Fruit fly (Drosophila melanogaster) whole organism, adult: ENCODE measurements around the gene GlyRS.

Experiments used
- CG11617 ChIP-seq: fragments of 200-800 bp; sonication (Bioruptor generic); optimal IDR thresholded peaks from 2 replicates; lab custom pipeline; 2017; ENCODE audit warnings: mild to moderate bottlenecking, missing biosample characterization, missing genetic modification reagents, missing genetic modification characterization
- CG12768 ChIP-seq: fragments of 200-800 bp; sonication (Bioruptor generic); optimal IDR thresholded peaks from 2 replicates; lab custom pipeline; 2017; ENCODE audit warnings: missing biosample characterization, missing genetic modification characterization, mild to moderate bottlenecking, moderate library complexity, missing genetic modification reagents
- CG14711 ChIP-seq: fragments of 200-800 bp; sonication (Bioruptor generic); optimal IDR thresholded peaks from 2 replicates; lab custom pipeline; 2018; ENCODE audit warnings: missing biosample characterization, mild to moderate bottlenecking, missing genetic modification characterization, moderate library complexity
- CG1620 ChIP-seq: fragments of 200-800 bp; sonication (Bioruptor generic); optimal IDR thresholded peaks from 2 replicates; lab custom pipeline; 2016; ENCODE audit warnings: missing biosample characterization, missing genetic modification characterization
- CG33017 ChIP-seq: fragments of 200-800 bp; sonication (Bioruptor generic); optimal IDR thresholded peaks from 2 replicates; lab custom pipeline; 2018; ENCODE audit warnings: missing biosample characterization, mild to moderate bottlenecking, missing genetic modification characterization, moderate library complexity
- CG5204 ChIP-seq: fragments of 200-800 bp; sonication (Bioruptor generic); optimal IDR thresholded peaks from 2 replicates; lab custom pipeline; 2016; ENCODE audit warnings: missing biosample characterization, missing genetic modification characterization
- CG7045 ChIP-seq: fragments of 200-800 bp; sonication (Bioruptor generic); optimal IDR thresholded peaks from 2 replicates; lab custom pipeline; 2017; ENCODE audit warnings: missing biosample characterization, mild to moderate bottlenecking, missing genetic modification characterization
- CG7101 ChIP-seq: fragments of 200-800 bp; sonication (Bioruptor generic); optimal IDR thresholded peaks from 2 replicates; lab custom pipeline; 2018; ENCODE audit warnings: missing biosample characterization, mild to moderate bottlenecking, missing genetic modification characterization, moderate library complexity
- Clk ChIP-seq: fragments of 200-800 bp; sonication (Bioruptor generic); optimal IDR thresholded peaks from 2 replicates; lab custom pipeline; 2017; ENCODE audit warnings: missing biosample characterization, missing genetic modification characterization
- Crg-1 ChIP-seq: fragments of 200-800 bp; sonication (Bioruptor generic); optimal IDR thresholded peaks from 2 replicates; lab custom pipeline; 2016; ENCODE audit warnings: missing biosample characterization, missing genetic modification characterization
- Hr96 ChIP-seq: fragments of 200-800 bp; sonication (Bioruptor generic); optimal IDR thresholded peaks from 2 replicates; lab custom pipeline; 2016; ENCODE audit warnings: missing biosample characterization, missing genetic modification characterization
- Mnt ChIP-seq: fragments of 200-800 bp; sonication (Bioruptor generic); optimal IDR thresholded peaks from 2 replicates; lab custom pipeline; 2016; ENCODE audit warnings: missing biosample characterization, mild to moderate bottlenecking, missing genetic modification characterization
- bab1 ChIP-seq: fragments of 200-800 bp; sonication (Bioruptor generic); optimal IDR thresholded peaks from 3 replicates; lab custom pipeline; 2019; ENCODE audit warnings: missing biosample characterization, mild to moderate bottlenecking, missing genetic modification characterization, moderate library complexity
- cic ChIP-seq: fragments of 200-800 bp; sonication (Bioruptor generic); optimal IDR thresholded peaks from 2 replicates; lab custom pipeline; 2017; ENCODE audit warnings: missing biosample characterization, mild to moderate bottlenecking, missing genetic modification characterization, moderate library complexity
- cnc ChIP-seq, 2 experiments: fragments of >200 bp; optimal IDR thresholded peaks; 2 replicates each; lab custom pipeline; 2017
- kay ChIP-seq: fragments of 200-800 bp; sonication (Bioruptor generic); peaks from one replicate; lab custom pipeline; 2016; ENCODE audit warnings: missing biosample characterization, missing genetic modification characterization, borderline replicate concordance
- ovo ChIP-seq: fragments of 200-800 bp; sonication (Bioruptor generic); optimal IDR thresholded peaks from 2 replicates; lab custom pipeline; 2016; ENCODE audit warnings: missing biosample characterization, missing genetic modification characterization
- pad ChIP-seq: fragments of 200-800 bp; sonication (Bioruptor generic); optimal IDR thresholded peaks from 3 replicates; lab custom pipeline; 2017; ENCODE audit warnings: missing biosample characterization, missing genetic modification characterization, mild to moderate bottlenecking, moderate library complexity, missing genetic modification reagents
- tj ChIP-seq: fragments of 200-800 bp; sonication (Bioruptor generic); optimal IDR thresholded peaks from 3 replicates; lab custom pipeline; 2017; ENCODE audit warnings: missing biosample characterization, mild to moderate bottlenecking, missing genetic modification characterization, moderate library complexity
- toe ChIP-seq: fragments of 200-800 bp; sonication (Bioruptor generic); optimal IDR thresholded peaks from 2 replicates; lab custom pipeline; 2016; ENCODE audit warnings: missing biosample characterization, missing genetic modification characterization

Gene GlyRS

dm6 chr3L:15051325-15051724, 43.6 kb upstream of the GlyRS start, which contains the start of gene CG43679:
Gene CG43679, minus strand, starts transcription at chr3L:15051425.
- TF ChIP-seq cic (GFP tag; lab: Kevin White, UChicago), result no peak
- TF ChIP-seq CG33017 (tag; lab: Kevin White, UChicago), result no peak
- TF ChIP-seq tj (GFP tag; lab: Kevin White, UChicago), result no peak

- TF ChIP-seq CG12768 (GFP tag; lab: Kevin White, UChicago) (no peak), CG5204 (no peak), cic (GFP tag; lab: Kevin White, UChicago) (no peak), bab1 (GFP tag; lab: Kevin White, UChicago) (no peak), Crg-1 (no peak), CG1620 (GFP tag; lab: Kevin White, UChicago) (no peak), tj (GFP tag; lab: Kevin White, UChicago) (no peak), kay (GFP tag; lab: Kevin White, UChicago) (no peak), CG14711 (tag; lab: Kevin White, UChicago) (no peak), CG7101 (tag; lab: Kevin White, UChicago) (no peak), toe (GFP tag; lab: Kevin White, UChicago) (no peak), pad (no peak), ovo (GFP tag; lab: Kevin White, UChicago) (no peak), cnc (optimal IDR thresholded peaks at IDR 0.05; lab: Kevin White, UChicago) (no peak), Clk (GFP tag; lab: Kevin White, UChicago) (no peak), Mnt (no peak), Hr96 (GFP tag; lab: Kevin White, UChicago) (no peak), CG7045 (GFP tag; lab: Kevin White, UChicago) (no peak), CG33017 (tag; lab: Kevin White, UChicago) (no peak), CG11617 (GFP tag; lab: Kevin White, UChicago) (no peak)
Observed at dm6 chr3L:15052390-15052789, 42.6 kb upstream of the GlyRS start, which contains the start of gene CG13461. Gene CG13461, minus strand, starts transcription at chr3L:15052490.

DNA sequence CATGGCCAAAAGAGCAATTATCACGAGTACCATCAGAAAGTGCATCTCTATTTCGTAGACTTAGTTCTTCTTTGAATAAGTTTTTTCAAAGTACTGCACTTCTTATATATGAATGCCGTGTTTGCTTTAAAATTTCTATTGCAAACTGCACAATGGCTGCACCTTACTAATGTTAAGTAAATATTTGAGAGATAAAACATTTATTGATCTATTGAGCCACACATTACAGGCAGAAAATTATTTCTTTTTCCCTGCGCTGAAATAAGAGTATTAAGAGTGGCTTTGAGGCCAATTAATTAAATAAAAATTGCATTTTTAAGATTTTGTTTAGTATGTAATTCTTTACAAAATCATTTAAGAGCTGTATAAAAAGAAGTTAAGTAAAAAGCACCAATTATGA, 41.7 kb upstream of the GlyRS start, which contains the start of gene CG43680:
Gene CG43680 (minus strand): TSS at position 101 of the 400 bp plus-strand sequence.
- TF ChIP-seq cic (GFP tag; lab: Kevin White, UChicago) (no peak), CG11617 (GFP tag; lab: Kevin White, UChicago) (no peak), Crg-1 (no peak), CG7101 (tag; lab: Kevin White, UChicago) (no peak), CG12768 (GFP tag; lab: Kevin White, UChicago) (no peak), cnc (optimal IDR thresholded peaks at IDR 0.05; lab: Kevin White, UChicago) (no peak), CG5204 (no peak), CG33017 (tag; lab: Kevin White, UChicago) (no peak), CG14711 (tag; lab: Kevin White, UChicago) (no peak), toe (GFP tag; lab: Kevin White, UChicago) (no peak), pad (no peak)

- no peak for TF ChIP-seq CG1620 (GFP tag; lab: Kevin White, UChicago)
- no peak for TF ChIP-seq CG14711 (tag; lab: Kevin White, UChicago)
- TF ChIP-seq Crg-1, result no peak
- TF ChIP-seq Clk (GFP tag; lab: Kevin White, UChicago), result no peak
Observed at dm6 chr3L:15054035-15054434, 40.9 kb upstream of the GlyRS start, which contains the start of gene CG18649. Gene CG18649, minus strand, starts transcription at chr3L:15054135.

DNA sequence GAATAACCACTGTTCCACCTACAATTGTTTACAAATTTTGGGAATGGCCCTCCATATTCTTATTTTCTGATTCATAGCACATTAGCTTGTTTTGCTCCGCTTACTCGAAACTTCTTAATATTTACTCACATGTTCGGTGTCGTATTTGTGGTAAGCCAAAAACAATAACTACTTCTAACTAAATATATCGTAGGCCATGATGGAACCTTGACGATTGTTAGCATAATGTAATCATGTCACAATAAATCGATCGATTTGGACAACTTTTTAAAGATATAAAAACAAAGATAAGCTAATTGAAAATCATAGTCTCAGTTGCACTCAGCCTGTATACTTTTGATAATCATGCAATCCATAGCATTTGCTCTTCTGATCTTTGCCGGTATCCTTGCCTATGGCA, 40.5 kb upstream of the GlyRS start, which contains the start of gene EAChm:
Gene EAChm (plus strand): TSS at position 301 of the 400 bp plus-strand sequence.
- TF ChIP-seq Mnt (no peak), Clk (GFP tag; lab: Kevin White, UChicago) (no peak), CG12768 (GFP tag; lab: Kevin White, UChicago) (no peak), Crg-1 (no peak)

dm6 chr3L:15061605-15062004, 33.3 kb upstream of the GlyRS start, which contains the start of gene CG13460:
Gene CG13460, minus strand, starts transcription at chr3L:15061705.
- no peak for TF ChIP-seq CG7101 (tag; lab: Kevin White, UChicago)
- no peak for TF ChIP-seq pad
- no peak for TF ChIP-seq CG7045 (GFP tag; lab: Kevin White, UChicago)
- no peak for TF ChIP-seq Mnt
- TF ChIP-seq CG1620 (GFP tag; lab: Kevin White, UChicago), result no peak
- no peak for TF ChIP-seq CG12768 (GFP tag; lab: Kevin White, UChicago)
- TF ChIP-seq cnc (optimal IDR thresholded peaks at IDR 0.05; lab: Kevin White, UChicago), result no peak
- TF ChIP-seq Hr96 (GFP tag; lab: Kevin White, UChicago), result no peak
- no peak for TF ChIP-seq CG11617 (GFP tag; lab: Kevin White, UChicago)
- no peak for TF ChIP-seq bab1 (GFP tag; lab: Kevin White, UChicago)
- TF ChIP-seq CG5204, result no peak
- TF ChIP-seq Crg-1, result no peak
- no peak for TF ChIP-seq cic (GFP tag; lab: Kevin White, UChicago)
- TF ChIP-seq ovo (GFP tag; lab: Kevin White, UChicago), result no peak
- TF ChIP-seq kay (GFP tag; lab: Kevin White, UChicago), result no peak
- no peak for TF ChIP-seq tj (GFP tag; lab: Kevin White, UChicago)
- TF ChIP-seq CG14711 (tag; lab: Kevin White, UChicago), result no peak
- TF ChIP-seq toe (GFP tag; lab: Kevin White, UChicago), result no peak
- no peak for TF ChIP-seq Clk (GFP tag; lab: Kevin White, UChicago)
- TF ChIP-seq CG33017 (tag; lab: Kevin White, UChicago), result no peak

dm6 chr3L:15064877-15065276, 30.1 kb upstream of the GlyRS start, which contains the start of gene Sytbeta:
Gene Sytbeta, minus strand, starts transcription at chr3L:15064977.
- TF ChIP-seq Mnt (no peak), CG7045 (GFP tag; lab: Kevin White, UChicago) (no peak), CG11617 (GFP tag; lab: Kevin White, UChicago) (no peak), toe (GFP tag; lab: Kevin White, UChicago) (no peak), CG14711 (tag; lab: Kevin White, UChicago) (no peak), Hr96 (GFP tag; lab: Kevin White, UChicago) (no peak), CG12768 (GFP tag; lab: Kevin White, UChicago) (no peak), tj (GFP tag; lab: Kevin White, UChicago) (no peak), cic (GFP tag; lab: Kevin White, UChicago) (no peak), kay (GFP tag; lab: Kevin White, UChicago) (no peak), Clk (GFP tag; lab: Kevin White, UChicago) (no peak), cnc (optimal IDR thresholded peaks at IDR 0.05; lab: Kevin White, UChicago) (no peak), CG1620 (GFP tag; lab: Kevin White, UChicago) (no peak), pad (no peak)
